Worm (Caenorhabditis elegans) whole organism, L4 larva: ENCODE data around the gene sax-3.

Source experiments
- F10B5.3 ChIP-seq: sonication (generic microtip); optimal IDR thresholded peaks from 2 replicates; lab custom pipeline; 2016; ENCODE audit warnings: mild to moderate bottlenecking, missing genetic modification characterization, missing compliant biosample characterization
- F44E2.7 ChIP-seq: fragments of 200-800 bp; sonication (Bioruptor generic); IDR thresholded peaks from 2 replicates; pipeline ENCODE4 v2.1.2; 2022; ENCODE audit warnings: missing genetic modification characterization, missing compliant biosample characterization
- Y5F2A.4 ChIP-seq: fragments of 200-800 bp; sonication (Bioruptor generic); optimal IDR thresholded peaks from 2 replicates; lab custom pipeline; 2018; ENCODE audit warnings: mild to moderate bottlenecking, missing genetic modification characterization, missing compliant biosample characterization
- Y75B8A.6 ChIP-seq: fragments of 200-800 bp; sonication (Bioruptor generic); IDR thresholded peaks from 2 replicates; pipeline ENCODE4 v1.3.6; 2022; ENCODE audit warnings: missing genetic modification reagents, missing genetic modification characterization, missing compliant biosample characterization
- ZK337.2 ChIP-seq: fragments of 200-800 bp; sonication (Bioruptor generic); IDR thresholded peaks from 2 replicates; pipeline ENCODE4 v1.3.6; 2022; ENCODE audit warnings: missing genetic modification reagents, missing genetic modification characterization, missing compliant biosample characterization
- aha-1 ChIP-seq: fragments of 150-350 bp; peaks from one replicate; lab custom pipeline; 2014; ENCODE audit warnings: missing biosample characterization, missing genetic modification characterization
- aly-2 ChIP-seq: sonication (generic microtip); optimal IDR thresholded peaks from 2 replicates; lab custom pipeline; 2018; ENCODE audit warnings: missing biosample characterization, missing genetic modification characterization
- ceh-20 ChIP-seq: fragments of 200-800 bp; sonication (Bioruptor generic); IDR thresholded peaks from 2 replicates; pipeline ENCODE4 v1.3.6; 2022; ENCODE audit warnings: missing genetic modification reagents, missing genetic modification characterization, missing compliant biosample characterization
- ceh-82 ChIP-seq: sonication (generic microtip); optimal IDR thresholded peaks from 2 replicates; lab custom pipeline; 2017; ENCODE audit warnings: missing biosample characterization, missing genetic modification characterization
- ces-1 ChIP-seq: fragments of 150-350 bp; sonication (generic microtip); optimal IDR thresholded peaks from 4 replicates; lab custom pipeline; 2014; ENCODE audit warnings: missing biosample characterization, missing genetic modification reagents, missing genetic modification characterization
- cey-2 ChIP-seq: sonication (generic microtip); optimal IDR thresholded peaks from 3 replicates; lab custom pipeline; 2017; ENCODE audit warnings: missing genetic modification characterization, mild to moderate bottlenecking, missing compliant biosample characterization, antibody characterized with exemption, borderline replicate concordance; ENCODE audit not compliant: insufficient read depth
- ctbp-1 ChIP-seq: fragments of 200-800 bp; sonication (Bioruptor generic); IDR thresholded peaks from 2 replicates; pipeline ENCODE4 v1.3.6; 2022; ENCODE audit warnings: missing genetic modification reagents, missing genetic modification characterization, missing compliant biosample characterization
- dmd-8 ChIP-seq: fragments of 200-800 bp; sonication (Bioruptor generic); IDR thresholded peaks from 2 replicates; pipeline ENCODE4 v1.3.6; 2022; ENCODE audit warnings: missing genetic modification characterization, missing compliant biosample characterization
- dve-1 ChIP-seq: sonication (generic microtip); optimal IDR thresholded peaks from 2 replicates; lab custom pipeline; 2017; ENCODE audit warnings: antibody characterized with exemption, mild to moderate bottlenecking, missing genetic modification characterization, missing compliant biosample characterization; ENCODE audit not compliant: insufficient read depth
- hlh-11 ChIP-seq: fragments of 200-800 bp; sonication (Bioruptor generic); optimal IDR thresholded peaks from 2 replicates; lab custom pipeline; 2018; ENCODE audit warnings: mild to moderate bottlenecking, missing genetic modification characterization, missing compliant biosample characterization
- hlh-30 ChIP-seq: sonication (generic microtip); optimal IDR thresholded peaks from 2 replicates; lab custom pipeline; 2017; ENCODE audit warnings: antibody characterized with exemption, mild to moderate bottlenecking, missing genetic modification characterization, missing compliant biosample characterization; ENCODE audit not compliant: insufficient read depth
- hmg-1.1 ChIP-seq: fragments of 200-800 bp; sonication (Bioruptor generic); IDR thresholded peaks from 2 replicates; pipeline ENCODE4 v1.3.6; 2022; ENCODE audit warnings: missing genetic modification reagents, missing genetic modification characterization, missing compliant biosample characterization
- lin-1 ChIP-seq: fragments of 200-800 bp; sonication (Bioruptor generic); IDR thresholded peaks from 2 replicates; pipeline ENCODE4 v1.3.6; 2022; ENCODE audit warnings: missing genetic modification reagents, missing genetic modification characterization, missing compliant biosample characterization
- lin-39 ChIP-seq: fragments of 150-350 bp; optimal IDR thresholded peaks from 2 replicates; lab custom pipeline; 2014; ENCODE audit warnings: missing biosample characterization, missing genetic modification reagents, missing genetic modification characterization
- mes-2 ChIP-seq: sonication (generic microtip); optimal IDR thresholded peaks from 2 replicates; lab custom pipeline; 2016; ENCODE audit warnings: missing genotype, mild to moderate bottlenecking, missing genetic modification characterization, missing compliant biosample characterization; ENCODE audit not compliant: poor library complexity, severe bottlenecking
- mxl-3 ChIP-seq: fragments of 200-800 bp; sonication (Bioruptor generic); optimal IDR thresholded peaks from 2 replicates; lab custom pipeline; 2018; ENCODE audit warnings: mild to moderate bottlenecking, missing genetic modification characterization, missing compliant biosample characterization
- nhr-10 ChIP-seq: fragments of 150-350 bp; optimal IDR thresholded peaks from 2 replicates; lab custom pipeline; 2014; ENCODE audit warnings: missing biosample characterization, missing genetic modification characterization
- nhr-102 ChIP-seq: sonication (generic microtip); optimal IDR thresholded peaks from 2 replicates; lab custom pipeline; 2016; ENCODE audit warnings: mild to moderate bottlenecking, missing genetic modification characterization, moderate library complexity, missing compliant biosample characterization
- nhr-111 ChIP-seq: fragments of 200-800 bp; sonication (Bioruptor generic); optimal IDR thresholded peaks from 2 replicates; lab custom pipeline; 2018; ENCODE audit warnings: mild to moderate bottlenecking, missing genetic modification characterization, missing compliant biosample characterization
- nhr-25 ChIP-seq: sonication (generic microtip); optimal IDR thresholded peaks from 2 replicates; lab custom pipeline; 2017; ENCODE audit warnings: missing genetic modification characterization, mild to moderate bottlenecking, missing compliant biosample characterization, antibody characterized with exemption, moderate library complexity, borderline replicate concordance; ENCODE audit not compliant: insufficient read depth
- nhr-6 ChIP-seq: fragments of 150-350 bp; optimal IDR thresholded peaks from 2 replicates; lab custom pipeline; 2014; ENCODE audit warnings: missing biosample characterization, missing genetic modification characterization
- nhr-76 ChIP-seq: fragments of 150-350 bp; optimal IDR thresholded peaks from 2 replicates; lab custom pipeline; 2014; ENCODE audit warnings: missing biosample characterization, missing genetic modification characterization
- pqm-1 ChIP-seq: sonication (generic microtip); optimal IDR thresholded peaks from 2 replicates; lab custom pipeline; 2017; ENCODE audit warnings: missing biosample characterization, missing genetic modification characterization
- set-16 ChIP-seq: fragments of 200-800 bp; sonication (Bioruptor generic); IDR thresholded peaks from 2 replicates; pipeline ENCODE4 v1.3.6; 2022; ENCODE audit warnings: missing genetic modification reagents, missing genetic modification characterization, missing compliant biosample characterization
- skn-1 ChIP-seq: fragments of 150-350 bp; optimal IDR thresholded peaks from 2 replicates; lab custom pipeline; 2014; ENCODE audit warnings: missing biosample characterization, missing genetic modification characterization
- snpc-1.2 ChIP-seq: fragments of 200-800 bp; sonication (Bioruptor generic); IDR thresholded peaks from 2 replicates; pipeline ENCODE4 v1.3.6; 2022; ENCODE audit warnings: missing genetic modification reagents, missing genetic modification characterization, missing compliant biosample characterization
- spr-1 ChIP-seq: sonication (generic microtip); optimal IDR thresholded peaks from 2 replicates; lab custom pipeline; 2016; ENCODE audit warnings: mild to moderate bottlenecking, missing genetic modification characterization, missing compliant biosample characterization
- tag-97 ChIP-seq: fragments of 200-800 bp; sonication (Bioruptor generic); IDR thresholded peaks from 2 replicates; pipeline ENCODE4 v1.3.6; 2022; ENCODE audit warnings: missing genetic modification characterization, missing compliant biosample characterization
- unc-130 ChIP-seq: sonication (generic microtip); optimal IDR thresholded peaks from 2 replicates; lab custom pipeline; 2016; ENCODE audit warnings: missing genetic modification reagents, missing genetic modification characterization, missing compliant biosample characterization
- unc-62 ChIP-seq, 3 experiments: fragments of 150-350 bp in 1 of 3; sonication (generic microtip); optimal IDR thresholded peaks in 2 of 3; peaks in 1 of 3; 1 replicate in 1 of 3; 2 replicates in 2 of 3; lab custom pipeline; 2014 to 2017; ENCODE audit warnings: missing biosample characterization in 3 of 3, missing genetic modification characterization in 3 of 3, missing genetic modification reagents in 3 of 3, missing genotype in 1 of 3
- zip-11 ChIP-seq: fragments of 200-800 bp; sonication (Bioruptor generic); IDR thresholded peaks from 2 replicates; pipeline ENCODE4 v1.3.6; 2022; ENCODE audit warnings: missing genetic modification characterization, missing compliant biosample characterization
- ztf-7 ChIP-seq: fragments of 150-350 bp; optimal IDR thresholded peaks from 2 replicates; lab custom pipeline; 2014; ENCODE audit warnings: missing biosample characterization, missing genetic modification characterization

The sax-3 gene

ce11 chrX:3472226-3472625 lies 6.5 kb upstream of the sax-3 start (continued):
- TF ChIP-seq snpc-1.2 (GFP tag; lab: Robert Waterston, UW), result no peak
- 0 out of 2 replicates have a peak, but pooled peaks have one; percentile 53 for TF ChIP-seq hmg-1.1 (GFP tag; lab: Robert Waterston, UW)
- no peak for TF ChIP-seq zip-11 (GFP tag; lab: Robert Waterston, UW)
- peak; percentile 4 for TF ChIP-seq F10B5.3 (tag; lab: Kevin White, UChicago)
- TF ChIP-seq nhr-111, result no peak
- no peak for TF ChIP-seq Y5F2A.4 (GFP tag; lab: Kevin White, UChicago)
- TF ChIP-seq ZK337.2 (GFP tag; lab: Robert Waterston, UW), result no peak
- TF ChIP-seq nhr-76 (tag; lab: Kevin White, UChicago), result no peak
- no peak for TF ChIP-seq skn-1 (tag; lab: Kevin White, UChicago)
- TF ChIP-seq mes-2 (tag; lab: Kevin White, UChicago), result peak; percentile 64
- TF ChIP-seq dmd-8 (GFP tag; lab: Robert Waterston, UW), result no peak
- TF ChIP-seq lin-39 (tag; lab: Kevin White, UChicago), result no peak
- peak; percentile 52; the same call in 1 of the 2 replicates for TF ChIP-seq lin-1 (GFP tag; lab: Robert Waterston, UW)
- peak; percentile 55 for TF ChIP-seq nhr-6 (tag; lab: Kevin White, UChicago)
- TF ChIP-seq Y75B8A.6 (GFP tag; lab: Robert Waterston, UW), result no peak
- TF ChIP-seq set-16 (GFP tag; lab: Robert Waterston, UW), result peak; percentile 53
- TF ChIP-seq spr-1 (tag; lab: Kevin White, UChicago), result no peak
- no peak for TF ChIP-seq ztf-7
- TF ChIP-seq aly-2 (tag; lab: Kevin White, UChicago), result no peak
- TF ChIP-seq nhr-102 (tag; lab: Kevin White, UChicago), result peak; percentile 2
- no peak for TF ChIP-seq nhr-10 (tag; lab: Kevin White, UChicago)
- TF ChIP-seq mxl-3 (GFP tag; lab: Kevin White, UChicago), result peak; percentile 60
- TF ChIP-seq cey-2 (tag; lab: Kevin White, UChicago), result no peak
- peak; percentile 66 for TF ChIP-seq dve-1 (tag; lab: Kevin White, UChicago)
- TF ChIP-seq, all 104 proteins: peak for 22

ce11 chrX:3470307-3470706 lies 4.6 kb upstream of the sax-3 start:
- TF ChIP-seq pqm-1 (tag; lab: Kevin White, UChicago) (no peak), tag-97 (no peak), unc-62 (GFP tag; optimal IDR thresholded peaks at IDR 0.05 in 1 of 2; lab: Kevin White, UChicago) (peak in 1 of 2 experiments; percentile 55), unc-62 (tag; optimal IDR thresholded peaks at IDR 0.05; lab: Kevin White, UChicago) (no peak)

- TF ChIP-seq Y5F2A.4 (GFP tag; lab: Kevin White, UChicago), result no peak
- TF ChIP-seq ceh-82 (tag; lab: Kevin White, UChicago), result no peak
- TF ChIP-seq ces-1 (GFP tag; lab: Kevin White, UChicago), result peak; percentile 78
- TF ChIP-seq set-16 (GFP tag; lab: Robert Waterston, UW), result peak; percentile 29; the same call in 1 of the 2 replicates
- TF ChIP-seq ctbp-1 (GFP tag; lab: Robert Waterston, UW), result peak; percentile 69; the same call in 1 of the 2 replicates
- TF ChIP-seq unc-130 (GFP tag; lab: Kevin White, UChicago), result no peak
- TF ChIP-seq nhr-25 (tag; lab: Kevin White, UChicago), result no peak
Measured at ce11 chrX:3469332-3469731, 3.6 kb upstream of the sax-3 start.

ce11 chrX:3467958-3468357 lies 2.2 kb upstream of the sax-3 start:
- peak; percentile 26 for TF ChIP-seq mes-2 (tag; lab: Kevin White, UChicago)
- TF ChIP-seq F44E2.7 (GFP tag; lab: Robert Waterston, UW), result no peak
- peak; percentile 79 for TF ChIP-seq aha-1 (tag; lab: Kevin White, UChicago)
- TF ChIP-seq ceh-20, result no peak
- TF ChIP-seq hlh-30 (tag; lab: Kevin White, UChicago), result peak; percentile 15
- peak; percentile 66 for TF ChIP-seq set-16 (GFP tag; lab: Robert Waterston, UW)
- TF ChIP-seq hlh-11 (tag; lab: Kevin White, UChicago), result peak; percentile 10
- TF ChIP-seq, all 104 proteins: peak for 5
